Worm (Caenorhabditis elegans): ENCODE results near the gene C45H4.14.
A peak's percentile ranks its signal among the peaks of the same experiment; 100 is the strongest.

C45H4.14 gene

ce11 chrV:2201240-2201639, 42.0 kb upstream of the C45H4.14 start, which contains the start of gene cyp-32B1:
Gene cyp-32B1, minus strand, starts transcription at chrV:2201415.
- TF ChIP-seq elt-2 (tag; optimal IDR thresholded peaks at IDR 0.05) (peak; percentile 34), egl-13 (tag; optimal IDR thresholded peaks at IDR 0.05) (no peak), lin-35 (GFP tag; optimal IDR thresholded peaks at IDR 0.05) (peak in 1 of 2 experiments; percentile 5), pqm-1 (tag; optimal IDR thresholded peaks at IDR 0.05) (no peak), skn-1 (tag; optimal IDR thresholded peaks at IDR 0.05) (no peak)

DNA sequence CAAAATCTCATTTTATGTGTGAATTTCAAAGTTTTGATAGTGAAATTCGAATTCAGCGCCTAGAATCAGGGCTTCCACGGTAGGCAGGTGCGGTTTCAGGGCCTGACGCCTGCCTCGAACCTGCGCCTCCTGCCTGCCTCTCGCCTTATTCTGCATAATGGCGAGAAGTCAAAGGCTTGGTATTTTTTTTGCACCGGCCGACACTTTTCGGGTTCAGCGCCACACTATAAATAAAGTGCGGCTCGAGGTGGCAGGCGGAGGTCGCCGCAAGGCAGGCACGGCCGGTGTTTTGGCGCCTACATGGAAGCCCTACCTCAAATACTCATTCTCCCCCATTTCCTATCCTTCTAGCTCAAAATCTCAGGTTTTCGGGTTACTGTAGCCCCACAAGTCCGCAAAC, 41.2 kb upstream of the C45H4.14 start:
- TF ChIP-seq C04F5.9 (tag; optimal IDR thresholded peaks at IDR 0.05) (no peak), sptf-1 (tag; optimal IDR thresholded peaks at IDR 0.05) (no peak), mef-2 (tag; optimal IDR thresholded peaks at IDR 0.05) (no peak)

DNA sequence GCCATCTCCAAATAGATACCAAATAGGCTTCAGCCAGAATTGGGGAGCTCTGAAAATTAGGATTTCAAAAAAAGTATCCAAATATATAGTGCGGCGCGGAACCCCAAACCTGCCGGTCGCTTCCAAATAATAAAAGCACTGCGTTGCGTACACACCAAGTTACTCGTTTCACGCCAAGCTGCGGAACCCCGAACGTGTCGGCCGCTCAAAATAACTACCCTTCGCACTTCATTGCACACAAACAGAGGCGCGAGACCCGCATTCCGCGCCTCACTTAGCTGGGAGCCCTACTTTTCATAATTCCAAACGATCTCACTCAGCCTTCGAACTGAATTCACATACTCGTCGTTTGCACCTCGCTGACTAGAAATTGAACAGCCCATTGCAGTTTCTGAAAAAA, 40.4 kb upstream of the C45H4.14 start:
- no peak for TF ChIP-seq hlh-4 (tag; optimal IDR thresholded peaks at IDR 0.05)
- TF ChIP-seq mef-2 (tag; optimal IDR thresholded peaks at IDR 0.05) = no peak
- peak; percentile 26 for TF ChIP-seq snpc-4 (tag; optimal IDR thresholded peaks at IDR 0.05)

DNA sequence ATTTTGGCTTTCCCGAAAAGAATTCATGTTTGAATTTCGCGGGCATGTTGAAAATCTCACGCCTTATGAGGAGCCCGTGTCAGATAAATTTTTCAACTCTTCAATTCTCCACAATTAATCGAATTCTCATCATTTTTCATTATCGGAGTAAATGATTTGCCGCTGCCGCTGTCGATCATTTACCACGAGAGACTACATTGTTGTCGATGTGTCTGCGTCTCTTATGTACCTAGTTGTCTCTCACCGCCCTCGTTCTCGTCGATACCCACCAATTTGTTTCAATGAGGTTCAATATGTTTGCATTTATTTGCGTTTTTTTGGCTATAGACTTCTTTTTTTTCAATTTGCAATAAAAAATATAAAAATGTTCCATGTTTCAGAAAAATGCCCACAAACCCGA, 32.9 kb upstream of the C45H4.14 start, which contains the start of gene nhr-13:
TSS of gene nhr-13 (plus strand) at position 369 of the 400 bp plus-strand sequence.
- peak; percentile 18 for TF ChIP-seq rnt-1 (tag; optimal IDR thresholded peaks at IDR 0.05)
- TF ChIP-seq mep-1 (tag; optimal IDR thresholded peaks at IDR 0.05) = no peak
- TF ChIP-seq mdl-1 (tag; optimal IDR thresholded peaks at IDR 0.05) = peak in 1 of 2 experiments; percentile 43
- peak; percentile 50 for TF ChIP-seq elt-2 (tag; optimal IDR thresholded peaks at IDR 0.05)
- no peak for TF ChIP-seq ceh-8 (GFP tag; optimal IDR thresholded peaks at IDR 0.05)
- TF ChIP-seq lsy-2 (tag; optimal IDR thresholded peaks at IDR 0.05) = no peak
- TF ChIP-seq skn-1 (tag; optimal IDR thresholded peaks at IDR 0.05) = no peak
- peak; percentile 17 for TF ChIP-seq nhr-90 (tag; optimal IDR thresholded peaks at IDR 0.05; ENCODE audit: poor library complexity)
- no peak for TF ChIP-seq zip-4 (GFP tag; optimal IDR thresholded peaks at IDR 0.05)
- TF ChIP-seq efl-1 (optimal IDR thresholded peaks at IDR 0.05) = peak in 1 of 2 experiments; percentile 17
- peak in 1 of 2 experiments; percentile 50 for TF ChIP-seq efl-1 (GFP tag; optimal IDR thresholded peaks at IDR 0.05 in 1 of 2)
- no peak for TF ChIP-seq nhr-28 (tag; optimal IDR thresholded peaks at IDR 0.05)
- peak in 1 of 2 experiments; percentile 36 for TF ChIP-seq lin-35 (GFP tag; optimal IDR thresholded peaks at IDR 0.05)
- peak; percentile 85 for TF ChIP-seq nhr-20 (tag; optimal IDR thresholded peaks at IDR 0.05)
- TF ChIP-seq snu-23 (GFP tag; optimal IDR thresholded peaks at IDR 0.05) = peak; percentile 30
- no peak for TF ChIP-seq sox-4 (tag; optimal IDR thresholded peaks at IDR 0.05)
- TF ChIP-seq unc-62 (GFP tag; optimal IDR thresholded peaks at IDR 0.05) = no peak
- TF ChIP-seq dsc-1 (tag; optimal IDR thresholded peaks at IDR 0.05) = peak; percentile 64

ce11 chrV:2191122-2191521, 31.9 kb upstream of the C45H4.14 start, which contains the start of gene srbc-42:
Gene srbc-42, minus strand, starts transcription at chrV:2191222.
- TF ChIP-seq sptf-1 (tag; optimal IDR thresholded peaks at IDR 0.05) (no peak), dpl-1 (GFP tag; optimal IDR thresholded peaks at IDR 0.05) (no peak), mep-1 (tag; optimal IDR thresholded peaks at IDR 0.05) (no peak), ceh-82 (tag; optimal IDR thresholded peaks at IDR 0.05) (no peak), snpc-4 (tag; optimal IDR thresholded peaks at IDR 0.05) (no peak), sup-37 (GFP tag; optimal IDR thresholded peaks at IDR 0.05) (no peak), nhr-77 (tag; optimal IDR thresholded peaks at IDR 0.05) (no peak), nhr-237 (tag; optimal IDR thresholded peaks at IDR 0.05) (no peak), blmp-1 (tag; optimal IDR thresholded peaks at IDR 0.05) (no peak), ceh-88 (GFP tag; IDR thresholded peaks at IDR 0.05) (no peak)

ce11 chrV:2190383-2190782, 31.2 kb upstream of the C45H4.14 start:
- TF ChIP-seq nhr-84 (tag; optimal IDR thresholded peaks at IDR 0.05) = no peak
